Worm (Caenorhabditis elegans) whole organism, mixed stage, embryonic: ENCODE results near the gene JC8.16.

ENCODE experiments used
- ces-1 ChIP-seq: fragments of 150-350 bp; optimal IDR thresholded peaks from 2 replicates; lab custom pipeline; 2014; ENCODE audit warnings: missing biosample characterization, missing genetic modification reagents, missing genetic modification characterization
- elt-3 ChIP-seq: fragments of 150-350 bp; optimal IDR thresholded peaks from 2 replicates; lab custom pipeline; 2014; ENCODE audit warnings: missing biosample characterization, missing genetic modification characterization
- hlh-1 ChIP-seq: fragments of 150-350 bp; optimal IDR thresholded peaks from 2 replicates; lab custom pipeline; 2014; ENCODE audit warnings: missing biosample characterization, missing genetic modification reagents, missing genetic modification characterization
- lsy-2 ChIP-seq: fragments of 150-350 bp; optimal IDR thresholded peaks from 2 replicates; lab custom pipeline; 2014; ENCODE audit warnings: missing biosample characterization, missing genetic modification characterization
- mab-5 ChIP-seq: fragments of 150-350 bp; optimal IDR thresholded peaks from 2 replicates; lab custom pipeline; 2014; ENCODE audit warnings: missing biosample characterization, missing genetic modification characterization
- nhr-12 ChIP-seq: fragments of 150-350 bp; optimal IDR thresholded peaks from 2 replicates; lab custom pipeline; 2014; ENCODE audit warnings: missing biosample characterization, missing genetic modification characterization
- nhr-28 ChIP-seq: fragments of 150-350 bp; optimal IDR thresholded peaks from 2 replicates; lab custom pipeline; 2014; ENCODE audit warnings: missing biosample characterization, missing genetic modification characterization
- nhr-76 ChIP-seq: sonication (generic microtip); optimal IDR thresholded peaks from 2 replicates; lab custom pipeline; 2017; ENCODE audit warnings: missing biosample characterization, missing genetic modification characterization
- pha-4 ChIP-seq: fragments of 150-350 bp; optimal IDR thresholded peaks from 2 replicates; lab custom pipeline; 2018; ENCODE audit warnings: missing biosample characterization, missing genetic modification reagents, missing genetic modification characterization
- snpc-4 ChIP-seq: fragments of 150-350 bp; optimal IDR thresholded peaks from 2 replicates; lab custom pipeline; 2014; ENCODE audit warnings: missing biosample characterization, missing genetic modification characterization
- sptf-1 ChIP-seq: sonication (generic microtip); optimal IDR thresholded peaks from 2 replicates; lab custom pipeline; 2017; ENCODE audit warnings: mild to moderate bottlenecking, missing genetic modification characterization, moderate library complexity, missing compliant biosample characterization
- unc-39 ChIP-seq: fragments of 150-350 bp; optimal IDR thresholded peaks from 2 replicates; lab custom pipeline; 2014; ENCODE audit warnings: missing biosample characterization, missing genetic modification characterization
- ztf-11 ChIP-seq: fragments of 150-350 bp; optimal IDR thresholded peaks from 2 replicates; lab custom pipeline; 2014; ENCODE audit warnings: missing biosample characterization, missing genetic modification characterization

ce11 chrIV:13272494-13272893 is 13.5 kb downstream of the JC8.16 start, which contains the start of gene unc-26:
- peak; percentile 74 for TF ChIP-seq ces-1 (GFP tag; lab: Kevin White, UChicago)
- no peak for TF ChIP-seq hlh-1 (tag; lab: Kevin White, UChicago)
- TF ChIP-seq nhr-76 (tag; lab: Kevin White, UChicago): no peak
- no peak for TF ChIP-seq pha-4 (tag; lab: Kevin White, UChicago)
- no peak for TF ChIP-seq unc-39 (tag; lab: Kevin White, UChicago)
- TF ChIP-seq mab-5 (tag; lab: Kevin White, UChicago): no peak
- no peak for TF ChIP-seq snpc-4 (tag; lab: Kevin White, UChicago)
- TF ChIP-seq ztf-11 (tag; lab: Kevin White, UChicago): no peak
- TF ChIP-seq sptf-1 (tag; lab: Kevin White, UChicago): peak; percentile 28
- no peak for TF ChIP-seq nhr-28
- no peak for TF ChIP-seq elt-3 (tag; lab: Kevin White, UChicago)
- no peak for TF ChIP-seq lsy-2 (tag; lab: Kevin White, UChicago)
- no peak for TF ChIP-seq nhr-12 (tag; lab: Kevin White, UChicago)
